In the genomic region with DNA sequence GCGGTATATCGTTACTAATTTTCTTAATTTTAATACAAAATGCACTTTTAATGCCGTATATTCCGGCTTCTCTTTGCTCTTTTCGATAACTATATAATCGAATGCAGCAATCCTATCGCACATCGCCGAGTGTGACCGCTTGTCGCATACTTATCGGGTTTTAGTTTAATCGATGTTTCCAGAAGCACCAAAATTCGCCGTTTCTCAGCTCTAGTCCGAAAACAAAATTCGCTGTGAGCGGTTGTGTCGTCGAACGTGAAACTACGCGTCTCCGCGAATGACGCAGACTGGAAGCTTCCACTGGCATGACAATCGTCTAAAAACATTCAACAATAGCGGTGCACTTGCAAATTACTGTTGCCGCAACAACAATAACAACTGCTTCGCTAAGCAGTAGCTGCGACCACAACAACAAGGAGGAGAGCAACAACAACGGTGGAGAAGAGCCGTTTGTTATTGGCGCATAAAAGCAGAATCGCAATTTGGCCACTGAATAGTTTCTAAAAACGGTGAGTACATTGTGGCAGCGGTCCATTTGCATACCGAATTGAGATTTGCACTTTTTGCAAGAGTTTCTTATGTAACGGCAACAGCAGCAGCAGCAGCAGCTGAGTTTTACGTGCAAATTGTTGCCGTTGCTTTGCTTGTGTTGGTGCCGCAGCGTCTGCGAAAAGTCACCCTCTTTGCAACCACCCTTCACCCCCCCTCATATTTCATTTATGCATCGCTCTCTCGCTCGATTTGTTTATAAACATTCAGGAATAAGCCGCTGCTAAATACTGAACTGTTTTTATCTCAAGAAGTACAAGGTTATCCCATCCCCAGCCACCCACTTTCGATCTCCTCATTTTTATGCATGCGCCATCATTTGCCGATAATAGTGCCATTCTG, we compare ENCODE assay signal across 1 fruit fly cellular context.
TF ChIP-seq lines count a peak whose summit lies in the region.

A gene (plus strand): TSS at position 209 of the 891 bp plus-strand sequence.

TF ChIP-seq in whole organism, embryonic, 481 proteins besides CTCF, POLR2A, EP300 and RAD21 (continued from another document):
- TF ChIP-seq lab (GFP tag; optimal IDR thresholded peaks at IDR 0.05; lab: Kevin White, UChicago) = peak; percentile 45
- peak; percentile 47 for TF ChIP-seq Side (GFP tag; optimal IDR thresholded peaks at IDR 0.05; lab: Kevin White, UChicago)
- peak; percentile 35 for TF ChIP-seq PHDP (tag; optimal IDR thresholded peaks at IDR 0.05; lab: Kevin White, UChicago)
- no peak for TF ChIP-seq CG12104 (GFP tag; optimal IDR thresholded peaks at IDR 0.05; lab: Kevin White, UChicago)
- TF ChIP-seq CG4730 (GFP tag; IDR thresholded peaks at IDR 0.05; lab: Robert Waterston, UW) = no peak
- TF ChIP-seq tin (GFP tag; optimal IDR thresholded peaks at IDR 0.05; lab: Kevin White, UChicago) = no peak
- no peak for TF ChIP-seq pfk (GFP tag; optimal IDR thresholded peaks at IDR 0.05; lab: Kevin White, UChicago)
- TF ChIP-seq CG17328 (GFP tag; IDR thresholded peaks at IDR 0.05; lab: Robert Waterston, UW) = 0 out of 2 replicates have a peak, but pooled peaks have one; percentile 40
- peak; percentile 38; the same call in 2 of the 3 replicates for TF ChIP-seq row (GFP tag; IDR thresholded peaks at IDR 0.05; lab: Robert Waterston, UW)
- TF ChIP-seq Hsf (GFP tag; optimal IDR thresholded peaks at IDR 0.05; lab: Kevin White, UChicago) = peak; percentile 45
- peak; percentile 20 for TF ChIP-seq gsb-n (tag; optimal IDR thresholded peaks at IDR 0.05; lab: Kevin White, UChicago)
- no peak for TF ChIP-seq CG18619 (GFP tag; optimal IDR thresholded peaks at IDR 0.05; lab: Kevin White, UChicago)
- TF ChIP-seq Asciz (GFP tag; optimal IDR thresholded peaks at IDR 0.05; lab: Kevin White, UChicago) = no peak
- no peak for TF ChIP-seq ttk (GFP tag; IDR thresholded peaks at IDR 0.05; lab: Robert Waterston, UW)
- TF ChIP-seq CG2202 (tag; optimal IDR thresholded peaks at IDR 0.05; lab: Kevin White, UChicago) = no peak
- no peak for TF ChIP-seq CG4820 (GFP tag; optimal IDR thresholded peaks at IDR 0.05; lab: Kevin White, UChicago)
- peak; percentile 1 for TF ChIP-seq CG13296 (GFP tag; optimal IDR thresholded peaks at IDR 0.05; lab: Kevin White, UChicago)
- no peak for TF ChIP-seq Tbp (GFP tag; optimal IDR thresholded peaks at IDR 0.05; lab: Kevin White, UChicago)
- TF ChIP-seq Lhr (GFP tag; optimal IDR thresholded peaks at IDR 0.05; lab: Kevin White, UChicago) = peak; percentile 5
- TF ChIP-seq trh (GFP tag; optimal IDR thresholded peaks at IDR 0.05; lab: Kevin White, UChicago) = no peak
- TF ChIP-seq CG7928 (GFP tag; optimal IDR thresholded peaks at IDR 0.05; lab: Kevin White, UChicago) = no peak
- TF ChIP-seq CG31224 (GFP tag; IDR thresholded peaks at IDR 0.05; lab: Robert Waterston, UW) = no peak
- TF ChIP-seq CG1233 (GFP tag; optimal IDR thresholded peaks at IDR 0.05; lab: Kevin White, UChicago) = peak; percentile 17
- peak; percentile 48 for TF ChIP-seq B-H2 (GFP tag; optimal IDR thresholded peaks at IDR 0.05; lab: Kevin White, UChicago)
- TF ChIP-seq Vsx1 (GFP tag; optimal IDR thresholded peaks at IDR 0.05; lab: Kevin White, UChicago) = no peak
- peak; percentile 59 for TF ChIP-seq NFAT (GFP tag; IDR thresholded peaks at IDR 0.05; lab: Robert Waterston, UW)
- peak in 1 of 2 experiments; percentile 0 for TF ChIP-seq Hr51 (GFP tag; optimal IDR thresholded peaks at IDR 0.05; lab: Kevin White, UChicago)
- no peak for TF ChIP-seq C15 (GFP tag; IDR thresholded peaks at IDR 0.05; lab: Robert Waterston, UW)
- TF ChIP-seq zen2 (GFP tag; IDR thresholded peaks at IDR 0.05; lab: Robert Waterston, UW; ENCODE audit: partially characterized antibody) = peak; percentile 95
- no peak for TF ChIP-seq H2.0 (GFP tag; IDR thresholded peaks at IDR 0.05; lab: Robert Waterston, UW)
- TF ChIP-seq lmd (GFP tag; IDR thresholded peaks at IDR 0.05; lab: Robert Waterston, UW) = no peak
- TF ChIP-seq vvl (GFP tag; IDR thresholded peaks at IDR 0.05; lab: Robert Waterston, UW) = peak; percentile 68
- TF ChIP-seq slbo (GFP tag; IDR thresholded peaks at IDR 0.05; lab: Robert Waterston, UW) = peak; percentile 28; the same call in 1 of the 2 replicates
- TF ChIP-seq CG9609 (GFP tag; optimal IDR thresholded peaks at IDR 0.05; lab: Kevin White, UChicago) = no peak
- TF ChIP-seq CkIIα-i1 (GFP tag; IDR thresholded peaks at IDR 0.05; lab: Robert Waterston, UW) = no peak
- no peak for TF ChIP-seq CG12942 (GFP tag; optimal IDR thresholded peaks at IDR 0.05; lab: Kevin White, UChicago)
- TF ChIP-seq CG1647 (GFP tag; optimal IDR thresholded peaks at IDR 0.05; lab: Kevin White, UChicago) = peak; percentile 35
- no peak for TF ChIP-seq CG4424 (GFP tag; optimal IDR thresholded peaks at IDR 0.05; lab: Kevin White, UChicago)
- no peak for TF ChIP-seq Ravus (GFP tag; IDR thresholded peaks at IDR 0.05; lab: Robert Waterston, UW)
- peak; percentile 39 for TF ChIP-seq ems (GFP tag; optimal IDR thresholded peaks at IDR 0.05; lab: Kevin White, UChicago)
- TF ChIP-seq Camta (GFP tag; optimal IDR thresholded peaks at IDR 0.05; lab: Kevin White, UChicago) = no peak
- no peak for TF ChIP-seq CG12071 (GFP tag; optimal IDR thresholded peaks at IDR 0.05; lab: Kevin White, UChicago)
- TF ChIP-seq CG13123 (GFP tag; optimal IDR thresholded peaks at IDR 0.05; lab: Kevin White, UChicago) = no peak
- no peak for TF ChIP-seq pb (GFP tag; optimal IDR thresholded peaks at IDR 0.05; lab: Kevin White, UChicago)
- no peak for TF ChIP-seq CG12236 (GFP tag; optimal IDR thresholded peaks at IDR 0.05; lab: Kevin White, UChicago)
- TF ChIP-seq CG43689 (GFP tag; IDR thresholded peaks at IDR 0.05; lab: Robert Waterston, UW) = no peak
- TF ChIP-seq Atf-2 (GFP tag; optimal IDR thresholded peaks at IDR 0.05; lab: Kevin White, UChicago) = no peak
- no peak for TF ChIP-seq otp (GFP tag; IDR thresholded peaks at IDR 0.05; lab: Robert Waterston, UW)
- TF ChIP-seq CHES-1-like (GFP tag; optimal IDR thresholded peaks at IDR 0.05; lab: Kevin White, UChicago) = peak; percentile 77
- no peak for TF ChIP-seq fd96Cb (tag; optimal IDR thresholded peaks at IDR 0.05; lab: Kevin White, UChicago)
